Fruit fly (Drosophila melanogaster) whole organism, adult: ENCODE data around the gene CG44005.

Experiments
- CG12768 ChIP-seq: fragments of 200-800 bp; sonication (Bioruptor generic); optimal IDR thresholded peaks from 2 replicates; lab custom pipeline; 2017; ENCODE audit warnings: missing biosample characterization, missing genetic modification characterization, mild to moderate bottlenecking, moderate library complexity, missing genetic modification reagents
- CG1620 ChIP-seq: fragments of 200-800 bp; sonication (Bioruptor generic); optimal IDR thresholded peaks from 2 replicates; lab custom pipeline; 2016; ENCODE audit warnings: missing biosample characterization, missing genetic modification characterization
- CG33017 ChIP-seq: fragments of 200-800 bp; sonication (Bioruptor generic); optimal IDR thresholded peaks from 2 replicates; lab custom pipeline; 2018; ENCODE audit warnings: missing biosample characterization, mild to moderate bottlenecking, missing genetic modification characterization, moderate library complexity
- CG5204 ChIP-seq: fragments of 200-800 bp; sonication (Bioruptor generic); optimal IDR thresholded peaks from 2 replicates; lab custom pipeline; 2016; ENCODE audit warnings: missing biosample characterization, missing genetic modification characterization
- Clk ChIP-seq: fragments of 200-800 bp; sonication (Bioruptor generic); optimal IDR thresholded peaks from 2 replicates; lab custom pipeline; 2017; ENCODE audit warnings: missing biosample characterization, missing genetic modification characterization
- Crg-1 ChIP-seq: fragments of 200-800 bp; sonication (Bioruptor generic); optimal IDR thresholded peaks from 2 replicates; lab custom pipeline; 2016; ENCODE audit warnings: missing biosample characterization, missing genetic modification characterization
- Hr96 ChIP-seq: fragments of 200-800 bp; sonication (Bioruptor generic); optimal IDR thresholded peaks from 2 replicates; lab custom pipeline; 2016; ENCODE audit warnings: missing biosample characterization, missing genetic modification characterization
- Mnt ChIP-seq: fragments of 200-800 bp; sonication (Bioruptor generic); optimal IDR thresholded peaks from 2 replicates; lab custom pipeline; 2016; ENCODE audit warnings: missing biosample characterization, mild to moderate bottlenecking, missing genetic modification characterization
- cic ChIP-seq: fragments of 200-800 bp; sonication (Bioruptor generic); optimal IDR thresholded peaks from 2 replicates; lab custom pipeline; 2017; ENCODE audit warnings: missing biosample characterization, mild to moderate bottlenecking, missing genetic modification characterization, moderate library complexity
- kay ChIP-seq: fragments of 200-800 bp; sonication (Bioruptor generic); peaks from one replicate; lab custom pipeline; 2016; ENCODE audit warnings: missing biosample characterization, missing genetic modification characterization, borderline replicate concordance
- pad ChIP-seq: fragments of 200-800 bp; sonication (Bioruptor generic); optimal IDR thresholded peaks from 3 replicates; lab custom pipeline; 2017; ENCODE audit warnings: missing biosample characterization, missing genetic modification characterization, mild to moderate bottlenecking, moderate library complexity, missing genetic modification reagents
- tj ChIP-seq: fragments of 200-800 bp; sonication (Bioruptor generic); optimal IDR thresholded peaks from 3 replicates; lab custom pipeline; 2017; ENCODE audit warnings: missing biosample characterization, mild to moderate bottlenecking, missing genetic modification characterization, moderate library complexity

- TF ChIP-seq Mnt (GFP tag; lab: Kevin White, UChicago) (peak; percentile 47), CG1620 (GFP tag; lab: Kevin White, UChicago) (no peak), kay (GFP tag; lab: Kevin White, UChicago) (peak; percentile 87), pad (GFP tag; lab: Kevin White, UChicago) (peak; percentile 62), Hr96 (GFP tag; lab: Kevin White, UChicago) (peak; percentile 30), Crg-1 (GFP tag; lab: Kevin White, UChicago) (peak; percentile 46), CG5204 (peak; percentile 75), CG33017 (tag; lab: Kevin White, UChicago) (peak; percentile 91), Clk (GFP tag; lab: Kevin White, UChicago) (peak; percentile 13), cic (GFP tag; lab: Kevin White, UChicago) (peak; percentile 75), CG12768 (GFP tag; lab: Kevin White, UChicago) (peak; percentile 85), tj (peak; percentile 70)
Observed at dm6 chr3L:18062959-18063510, 8.9 kb downstream of the CG44005 start.
